Worm (Caenorhabditis elegans) whole organism, late embryonic: ENCODE results near the gene srbc-79.

Experiments
- ceh-34 ChIP-seq: sonication (generic microtip); optimal IDR thresholded peaks from 2 replicates; lab custom pipeline; 2016; ENCODE audit warnings: mild to moderate bottlenecking, missing genetic modification characterization, missing compliant biosample characterization
- dve-1 ChIP-seq: sonication (generic microtip); optimal IDR thresholded peaks from 2 replicates; lab custom pipeline; 2017; ENCODE audit warnings: antibody characterized with exemption, mild to moderate bottlenecking, missing genetic modification characterization, missing compliant biosample characterization
- fkh-6 ChIP-seq: sonication (generic microtip); optimal IDR thresholded peaks from 2 replicates; lab custom pipeline; 2016; ENCODE audit warnings: missing genetic modification characterization, missing compliant biosample characterization
- hlh-8 ChIP-seq: sonication (generic microtip); optimal IDR thresholded peaks from 2 replicates; lab custom pipeline; 2016; ENCODE audit warnings: missing genotype, missing genetic modification characterization, missing compliant biosample characterization
- madf-2 ChIP-seq: sonication (generic microtip); optimal IDR thresholded peaks from 2 replicates; lab custom pipeline; 2017; ENCODE audit warnings: missing genetic modification characterization, missing compliant biosample characterization
- nfya-1 ChIP-seq: sonication (generic microtip); optimal IDR thresholded peaks from 2 replicates; lab custom pipeline; 2017; ENCODE audit warnings: missing genetic modification characterization, mild to moderate bottlenecking, missing compliant biosample characterization, antibody characterized with exemption, moderate library complexity
- nhr-232 ChIP-seq: sonication (generic microtip); optimal IDR thresholded peaks from 2 replicates; lab custom pipeline; 2016; ENCODE audit warnings: missing genetic modification characterization, missing compliant biosample characterization
- odd-2 ChIP-seq: sonication (generic microtip); optimal IDR thresholded peaks from 2 replicates; lab custom pipeline; 2017; ENCODE audit warnings: antibody characterized with exemption, mild to moderate bottlenecking, missing genetic modification characterization, missing compliant biosample characterization
- pqm-1 ChIP-seq: sonication (generic microtip); optimal IDR thresholded peaks from 2 replicates; lab custom pipeline; 2016; ENCODE audit warnings: missing genetic modification characterization, missing compliant biosample characterization
- sox-4 ChIP-seq: sonication (generic microtip); optimal IDR thresholded peaks from 2 replicates; lab custom pipeline; 2017; ENCODE audit warnings: mild to moderate bottlenecking, missing genetic modification characterization, inconsistent platforms, missing compliant biosample characterization

- TF ChIP-seq nfya-1 (tag; lab: Kevin White, UChicago) (no peak), ceh-34 (tag; lab: Kevin White, UChicago) (no peak), pqm-1 (tag; lab: Kevin White, UChicago) (no peak), fkh-6 (no peak), odd-2 (tag; lab: Kevin White, UChicago) (no peak), dve-1 (tag; lab: Kevin White, UChicago) (no peak), madf-2 (tag; lab: Kevin White, UChicago) (no peak), hlh-8 (tag; lab: Kevin White, UChicago) (no peak), sox-4 (tag; lab: Kevin White, UChicago) (no peak), nhr-232 (tag; lab: Kevin White, UChicago) (no peak)
Measured at ce11 chrV:20497537-20497936, 5.3 kb upstream of the srbc-79 start.
